Fruit fly (Drosophila melanogaster): ENCODE results near the gene Mst98Cb.

DNA sequence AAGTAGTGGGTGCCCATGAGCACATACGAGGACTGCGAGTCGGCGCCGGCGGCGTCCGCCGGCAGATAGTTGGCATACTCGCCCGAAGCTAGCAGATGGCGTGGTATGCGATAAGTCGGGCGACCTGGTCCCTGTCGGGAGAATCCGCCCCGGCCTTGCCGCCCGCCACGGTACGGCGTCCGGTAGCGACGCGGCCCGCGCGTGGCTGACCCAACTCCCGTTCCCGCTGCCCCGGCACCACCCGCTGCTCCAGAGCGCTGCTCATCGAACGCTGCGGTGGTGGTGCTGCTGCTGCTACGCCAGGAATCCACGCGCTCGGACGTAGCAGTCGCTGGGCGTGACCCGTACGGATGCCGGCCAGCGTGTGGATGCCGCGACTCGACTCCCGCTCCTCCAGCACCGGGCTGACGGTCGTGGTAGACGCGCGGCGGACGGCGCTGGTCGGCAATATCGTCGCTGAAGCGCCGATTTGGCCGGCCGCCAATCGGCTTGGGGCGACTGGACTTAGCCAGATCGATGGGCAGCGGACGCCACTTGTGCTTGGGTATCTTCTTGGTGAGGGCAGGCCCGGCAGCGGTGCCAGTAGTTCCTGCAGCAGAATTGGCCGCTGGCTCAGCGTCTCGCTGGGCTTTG is 31.2 kb downstream of the Mst98Cb start:
- TF ChIP-seq CG8319 (GFP tag; optimal IDR thresholded peaks at IDR 0.05) (no peak), acj6 (GFP tag; optimal IDR thresholded peaks at IDR 0.05) (no peak), CG31627 (GFP tag; optimal IDR thresholded peaks at IDR 0.05) (no peak), CG8119 (GFP tag; IDR thresholded peaks at IDR 0.05) (no peak), CG3919 (GFP tag; optimal IDR thresholded peaks at IDR 0.05) (no peak), fkh (GFP tag; optimal IDR thresholded peaks at IDR 0.05) (no peak), Lpt (GFP tag; optimal IDR thresholded peaks at IDR 0.05) (no peak), CG11294 (GFP tag; IDR thresholded peaks at IDR 0.05) (no peak), CG32006 (GFP tag; optimal IDR thresholded peaks at IDR 0.05) (no peak), Gug (GFP tag; IDR thresholded peaks at IDR 0.05) (no peak)

Measured in whole organism, prepupa.